Fruit fly (Drosophila melanogaster) S2 (cell line): ENCODE results near the gene Nubp2.

Experiments
- CG8478 ChIP-seq: fragments of >200 bp; optimal IDR thresholded peaks from 2 replicates; lab custom pipeline; 2018
- CTCF ChIP-seq, 2 experiments: fragments of >200 bp; optimal IDR thresholded peaks; 2 replicates each; lab custom pipeline; 2018

- TF ChIP-seq CG8478 (lab: Kevin White, UChicago) (no peak), CTCF (optimal IDR thresholded peaks at IDR 0.05; lab: Kevin White, UChicago) (no peak)
Observed at dm6 chr3L:20508136-20508635, 18.2 kb upstream of the Nubp2 start.
